Fruit fly (Drosophila melanogaster) ovary, adult (tissue): ENCODE measurements around the gene CatB.

ENCODE experiments used
- CG17801 ChIP-seq: fragments of 200-800 bp; optimal IDR thresholded peaks from 2 replicates; lab custom pipeline; 2019; ENCODE audit warnings: missing biosample characterization, mild to moderate bottlenecking, missing genetic modification characterization, moderate library complexity; ENCODE audit not compliant: partially characterized antibody

The CatB gene

dm6 chr2L:8704648-8705622, at the start of gene CatB:
TSS of gene CatB (plus strand) at chr2L:8705572.
- TF ChIP-seq CG17801 (GFP tag; lab: Kevin White, UChicago) = no peak

dm6 chr2L:8659549-8659948, 45.8 kb upstream of the CatB start:
- TF ChIP-seq CG17801 (GFP tag; lab: Kevin White, UChicago) = no peak

dm6 chr2L:8672278-8672748, 33.1 kb upstream of the CatB start, which contains the start of gene Glt:
TSS of gene Glt (plus strand) at chr2L:8672698.
- TF ChIP-seq CG17801 (GFP tag; lab: Kevin White, UChicago) = no peak

- no peak for TF ChIP-seq CG17801 (GFP tag; lab: Kevin White, UChicago)
Observed at dm6 chr2L:8678955-8679354, 26.4 kb upstream of the CatB start.

- no peak for TF ChIP-seq CG17801 (GFP tag; lab: Kevin White, UChicago)
Observed at dm6 chr2L:8679712-8680111, 25.7 kb upstream of the CatB start, which contains the start of gene CG9287. TSS of gene CG9287 (minus strand) at chr2L:8679812.

- TF ChIP-seq CG17801 (GFP tag; lab: Kevin White, UChicago) = no peak
Observed at dm6 chr2L:8683261-8684042, 21.9 kb upstream of the CatB start.

- no peak for TF ChIP-seq CG17801 (GFP tag; lab: Kevin White, UChicago)
Observed at dm6 chr2L:8684276-8684675, 21.1 kb upstream of the CatB start, which contains the start of gene CG9289. TSS of gene CG9289 (minus strand) at chr2L:8684376.

- TF ChIP-seq CG17801 (GFP tag; lab: Kevin White, UChicago) = no peak
Observed at dm6 chr2L:8685668-8686306, 19.6 kb upstream of the CatB start, which contains the start of the genes PrBP and Trs23. TSS of gene PrBP (minus strand) at chr2L:8685955. TSS of gene Trs23 (plus strand) at chr2L:8686231.

dm6 chr2L:8689853-8690252, 15.5 kb upstream of the CatB start:
- no peak for TF ChIP-seq CG17801 (GFP tag; lab: Kevin White, UChicago)

- no peak for TF ChIP-seq CG17801 (GFP tag; lab: Kevin White, UChicago)
Observed at dm6 chr2L:8690382-8690781, 15.0 kb upstream of the CatB start.

dm6 chr2L:8690913-8691291, 14.5 kb upstream of the CatB start:
- TF ChIP-seq CG17801 (GFP tag; lab: Kevin White, UChicago) = no peak

- TF ChIP-seq CG17801 (GFP tag; lab: Kevin White, UChicago) = peak; percentile 87
Observed at dm6 chr2L:8691292-8691975, 13.9 kb upstream of the CatB start.

- TF ChIP-seq CG17801 (GFP tag; lab: Kevin White, UChicago) = peak; percentile 15
Observed at dm6 chr2L:8692426-8693180, 12.8 kb upstream of the CatB start.
